Fruit fly (Drosophila melanogaster): ENCODE results near the gene toc.

Gene toc

dm6 chr2L:3092535-3092934, 52.1 kb downstream of the toc start (continued):
- TF ChIP-seq E2f1 (GFP tag; IDR thresholded peaks at IDR 0.05) (peak; percentile 52), row (GFP tag; IDR thresholded peaks at IDR 0.05) (peak; percentile 78), Xrp1 (GFP tag; IDR thresholded peaks at IDR 0.05) (peak; percentile 52), CG30403 (GFP tag; optimal IDR thresholded peaks at IDR 0.05) (peak; percentile 47), chif (GFP tag; optimal IDR thresholded peaks at IDR 0.05) (peak in 1 of 2 experiments; percentile 4), CG17328 (GFP tag; IDR thresholded peaks at IDR 0.05) (peak; percentile 48), bcd (GFP tag; optimal IDR thresholded peaks at IDR 0.05) (peak; percentile 3), tin (GFP tag; optimal IDR thresholded peaks at IDR 0.05) (peak; percentile 10), CG17359 (tag; optimal IDR thresholded peaks at IDR 0.05) (peak; percentile 37), BtbVII (GFP tag; optimal IDR thresholded peaks at IDR 0.05) (no peak), CG8944 (GFP tag; optimal IDR thresholded peaks at IDR 0.05) (no peak), E2f2 (GFP tag; IDR thresholded peaks at IDR 0.05) (peak; percentile 37; the same call in 1 of the 2 replicates), CG31441 (GFP tag; IDR thresholded peaks at IDR 0.05) (0 out of 2 replicates have a peak, but pooled peaks have one; percentile 16), eve (GFP tag; optimal IDR thresholded peaks at IDR 0.05) (peak in 1 of 2 experiments; percentile 64), Dp (GFP tag; optimal IDR thresholded peaks at IDR 0.05) (no peak), exex (tag; optimal IDR thresholded peaks at IDR 0.05) (peak; percentile 61), Sox100B (GFP tag; optimal IDR thresholded peaks at IDR 0.05) (peak; percentile 65), CG9932 (GFP tag; IDR thresholded peaks at IDR 0.05) (peak; percentile 28; the same call in 1 of the 2 replicates), p53 (GFP tag; optimal IDR thresholded peaks at IDR 0.05) (no peak), CG10274 (GFP tag; optimal IDR thresholded peaks at IDR 0.05) (peak; percentile 15), Hsf (GFP tag; optimal IDR thresholded peaks at IDR 0.05) (peak; percentile 17), D19A (tag; optimal IDR thresholded peaks at IDR 0.05) (peak; percentile 92), CG1529 (GFP tag; optimal IDR thresholded peaks at IDR 0.05) (peak; percentile 18), CG18599 (GFP tag; optimal IDR thresholded peaks at IDR 0.05) (peak; percentile 44), vvl (GFP tag; IDR thresholded peaks at IDR 0.05) (peak; percentile 64; the same call in 1 of the 2 replicates), Abd-B (GFP tag; optimal IDR thresholded peaks at IDR 0.05) (peak; percentile 0), CG10147 (GFP tag; optimal IDR thresholded peaks at IDR 0.05) (peak; percentile 13), CoRest (tag; optimal IDR thresholded peaks at IDR 0.05) (peak; percentile 36), unpg (GFP tag; optimal IDR thresholded peaks at IDR 0.05) (peak; percentile 31), CG9437 (GFP tag; optimal IDR thresholded peaks at IDR 0.05) (peak; percentile 18), Pdp1 (GFP tag; optimal IDR thresholded peaks at IDR 0.05) (peak in 1 of 2 experiments; percentile 21), CG13424 (tag; optimal IDR thresholded peaks at IDR 0.05) (peak; percentile 21), Oli (tag; optimal IDR thresholded peaks at IDR 0.05) (peak; percentile 29), CG3726 (GFP tag; IDR thresholded peaks at IDR 0.05) (no peak), gem (tag; optimal IDR thresholded peaks at IDR 0.05) (peak; percentile 61), zfh2 (GFP tag; optimal IDR thresholded peaks at IDR 0.05) (peak; percentile 5), Fer3 (tag; optimal IDR thresholded peaks at IDR 0.05) (peak; percentile 14), dmrt99B (tag; optimal IDR thresholded peaks at IDR 0.05) (peak; percentile 55), CG11695 (GFP tag; IDR thresholded peaks at IDR 0.05) (peak; percentile 46; the same call in 1 of the 3 replicates), da (GFP tag; optimal IDR thresholded peaks at IDR 0.05) (no peak), ci (GFP tag; IDR thresholded peaks at IDR 0.05) (peak; percentile 51; the same call in 1 of the 3 replicates), pan (optimal IDR thresholded peaks at IDR 0.05) (no peak), pan (GFP tag; optimal IDR thresholded peaks at IDR 0.05 in 1 of 2, IDR thresholded peaks at IDR 0.05 in 1 of 2) (peak in 1 of 2 experiments; percentile 52), gcm (GFP tag; optimal IDR thresholded peaks at IDR 0.05) (peak; percentile 79), fd96Cb (tag; optimal IDR thresholded peaks at IDR 0.05) (peak; percentile 43), ranshi (GFP tag; IDR thresholded peaks at IDR 0.05) (peak; percentile 10; the same call in 1 of the 2 replicates), Dll (GFP tag; IDR thresholded peaks at IDR 0.05; ENCODE audit: partially characterized antibody) (no peak), CG3281 (GFP tag; optimal IDR thresholded peaks at IDR 0.05) (peak; percentile 29), CG32767 (GFP tag; IDR thresholded peaks at IDR 0.05) (0 out of 2 replicates have a peak, but pooled peaks have one; percentile 31), Xbp1 (GFP tag; optimal IDR thresholded peaks at IDR 0.05) (peak; percentile 19)
